Worm (Caenorhabditis elegans) whole organism, early embryonic: Measurements from ENCODE around the gene Y55F3AM.11.

Experiments
- ama-1 ChIP-seq: fragments of 150-350 bp; optimal IDR thresholded peaks from 2 replicates; lab custom pipeline; 2014
- flt-1 ChIP-seq: fragments of 200-800 bp; sonication (Bioruptor generic); IDR thresholded peaks from 2 replicates; pipeline ENCODE4 v1.3.6; 2022; ENCODE audit warnings: missing genetic modification characterization, missing compliant biosample characterization
- hmbx-1 ChIP-seq: sonication (generic microtip); optimal IDR thresholded peaks from 2 replicates; lab custom pipeline; 2016; ENCODE audit warnings: mild to moderate bottlenecking, missing genetic modification characterization, missing compliant biosample characterization

- TF ChIP-seq flt-1 (GFP tag; lab: Robert Waterston, UW), result no peak
- TF ChIP-seq ama-1 (lab: Kevin White, UChicago), result no peak
- TF ChIP-seq hmbx-1 (tag; lab: Kevin White, UChicago), result no peak
Observed at ce11 chrIV:1015430-1015829, 28.8 kb downstream of the Y55F3AM.11 start.
